Worm (Caenorhabditis elegans): Measurements from ENCODE around the gene npr-35.

- TF ChIP-seq ama-1 (optimal IDR thresholded peaks at IDR 0.05) (peak; percentile 67), aly-1 (tag; optimal IDR thresholded peaks at IDR 0.05) (no peak), sea-1 (GFP tag; conservative IDR thresholded peaks at IDR 0.05) (no peak), ets-7 (tag; optimal IDR thresholded peaks at IDR 0.05) (no peak), hnd-1 (tag; optimal IDR thresholded peaks at IDR 0.05) (no peak)
These were observed 46.6 kb downstream of the npr-35 start for ce11 chrIV:7790151-7790691.
